Worm (Caenorhabditis elegans) whole organism, L4 larva: ENCODE results near the gene T28A11.20.

Experiments
- R02D3.7 ChIP-seq: fragments of 150-350 bp; sonication (generic microtip); optimal IDR thresholded peaks from 3 replicates; lab custom pipeline; 2014; ENCODE audit warnings: missing biosample characterization, missing genetic modification characterization
- ceh-82 ChIP-seq: sonication (generic microtip); optimal IDR thresholded peaks from 2 replicates; lab custom pipeline; 2017; ENCODE audit warnings: missing biosample characterization, missing genetic modification characterization
- daf-12 ChIP-seq: fragments of 150-350 bp; optimal IDR thresholded peaks from 2 replicates; lab custom pipeline; 2014; ENCODE audit warnings: missing biosample characterization, missing genetic modification reagents, missing genetic modification characterization
- lin-15B ChIP-seq: fragments of 150-350 bp; sonication (generic microtip); optimal IDR thresholded peaks from 3 replicates; lab custom pipeline; 2014; ENCODE audit warnings: missing biosample characterization, missing genetic modification characterization
- snpc-4 ChIP-seq: fragments of 150-350 bp; optimal IDR thresholded peaks from 2 replicates; lab custom pipeline; 2014; ENCODE audit warnings: missing biosample characterization, missing genetic modification characterization
- tag-97 ChIP-seq: fragments of 200-800 bp; sonication (Bioruptor generic); IDR thresholded peaks from 2 replicates; pipeline ENCODE4 v1.3.6; 2022; ENCODE audit warnings: missing genetic modification characterization, missing compliant biosample characterization
- unc-62 ChIP-seq, 3 experiments: fragments of 150-350 bp in 1 of 3; sonication (generic microtip); optimal IDR thresholded peaks in 2 of 3; peaks in 1 of 3; 1 replicate in 1 of 3; 2 replicates in 2 of 3; lab custom pipeline; 2014 to 2017; ENCODE audit warnings: missing biosample characterization in 3 of 3, missing genetic modification characterization in 3 of 3, missing genetic modification reagents in 3 of 3, missing genotype in 1 of 3
- zip-11 ChIP-seq: fragments of 200-800 bp; sonication (Bioruptor generic); IDR thresholded peaks from 2 replicates; pipeline ENCODE4 v1.3.6; 2022; ENCODE audit warnings: missing genetic modification characterization, missing compliant biosample characterization

DNA sequence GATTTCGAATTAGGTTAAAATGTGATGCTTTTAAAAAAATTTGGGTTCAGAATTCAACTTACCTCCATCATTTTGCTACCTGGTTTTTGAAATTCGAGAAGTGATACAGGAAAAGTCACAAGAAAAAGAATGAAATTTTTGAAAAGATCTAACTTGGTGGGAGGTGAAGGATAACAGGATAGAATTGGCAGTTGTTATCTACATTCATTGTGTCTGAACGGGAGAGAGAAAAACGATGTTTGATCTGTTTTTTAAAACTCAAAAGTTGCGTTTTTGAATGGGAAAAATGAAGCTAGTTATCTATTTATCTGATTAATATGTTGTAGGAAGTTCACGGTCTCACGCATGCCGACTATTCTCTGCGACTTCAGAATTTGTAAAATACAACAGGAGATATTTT lies 14.3 kb upstream of the T28A11.20 start, which contains the start of gene F35F10.7:
- TF ChIP-seq ceh-82 (tag; lab: Kevin White, UChicago) (no peak), R02D3.7 (tag; lab: Kevin White, UChicago) (no peak), lin-15B (tag; lab: Kevin White, UChicago) (no peak), snpc-4 (no peak), unc-62 (GFP tag; optimal IDR thresholded peaks at IDR 0.05 in 1 of 2; lab: Kevin White, UChicago) (no peak), unc-62 (tag; optimal IDR thresholded peaks at IDR 0.05; lab: Kevin White, UChicago) (no peak), zip-11 (no peak), daf-12 (tag; lab: Kevin White, UChicago) (no peak), tag-97 (GFP tag; lab: Robert Waterston, UW) (no peak)
